Worm (Caenorhabditis elegans) whole organism, L4/young adult: ENCODE measurements around the gene ZK1307.4.

Experiments
- W03F9.2 ChIP-seq: fragments of 150-350 bp; optimal IDR thresholded peaks from 2 replicates; lab custom pipeline; 2014; ENCODE audit warnings: missing biosample characterization, missing genetic modification characterization
- dao-5 ChIP-seq: sonication (generic microtip); optimal IDR thresholded peaks from 2 replicates; lab custom pipeline; 2016; ENCODE audit warnings: missing genotype, missing genetic modification characterization, moderate library complexity, missing compliant biosample characterization
- him-1 ChIP-seq: sonication (generic microtip); optimal IDR thresholded peaks from 2 replicates; lab custom pipeline; 2016; ENCODE audit warnings: missing genotype, missing genetic modification reagents, missing genetic modification characterization, missing compliant biosample characterization

ce11 chrII:9601679-9602078, 49.9 kb downstream of the ZK1307.4 start:
- TF ChIP-seq dao-5, result no peak
- TF ChIP-seq W03F9.2 (tag; lab: Kevin White, UChicago), result no peak
- no peak for TF ChIP-seq him-1 (tag; lab: Kevin White, UChicago)
